Comparison of ENCODE assay signal across 4 fruit fly cellular contexts in the genomic region with DNA sequence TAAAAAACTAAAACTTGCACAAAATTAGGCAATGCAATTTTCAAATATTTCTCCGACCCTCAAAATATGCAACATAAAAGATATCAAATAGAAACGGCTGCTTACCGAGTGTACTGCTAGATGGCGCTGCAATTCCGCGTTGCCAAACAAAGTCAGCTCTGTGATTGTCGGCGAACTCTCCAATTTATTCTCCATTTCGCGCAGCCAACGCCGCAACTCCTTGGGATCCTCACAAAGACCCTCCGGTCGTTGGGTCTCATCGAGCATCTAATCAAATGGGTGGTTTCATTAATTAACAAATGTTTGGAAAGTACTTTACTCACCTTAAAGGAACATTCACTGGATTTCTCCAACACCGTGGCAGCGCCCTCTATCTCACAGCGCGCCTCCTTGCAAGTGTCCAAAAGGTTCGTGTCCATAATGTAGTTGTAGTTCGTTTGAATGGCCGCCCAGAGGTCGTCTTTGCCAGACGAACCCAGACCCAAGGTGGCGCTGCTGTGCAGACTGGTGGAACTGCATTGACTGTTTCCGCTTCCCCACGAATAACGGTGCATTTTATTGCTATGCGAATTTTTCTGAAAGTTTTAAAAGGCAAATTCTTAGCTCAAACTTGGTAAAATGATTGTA.
TF ChIP-seq lines count a peak whose summit lies in the region.

No protein-coding gene starts in this region.

TF ChIP-seq in whole organism, adult, 20 proteins besides CTCF, POLR2A, EP300 and RAD21 (continued from another document):
- TF ChIP-seq Hr96 (GFP tag; optimal IDR thresholded peaks at IDR 0.05; lab: Kevin White, UChicago) = peak; percentile 87

TF ChIP-seq in whole organism, embryonic, 481 proteins besides CTCF, POLR2A, EP300 and RAD21 (continued from another document and continues in another):
- TF ChIP-seq CG10267 (tag; optimal IDR thresholded peaks at IDR 0.05; lab: Kevin White, UChicago) (peak; percentile 49), CG15479 (GFP tag; optimal IDR thresholded peaks at IDR 0.05; lab: Kevin White, UChicago) (no peak), CG11085 (GFP tag; IDR thresholded peaks at IDR 0.05; lab: Robert Waterston, UW) (peak; percentile 71), dmrt99B (tag; optimal IDR thresholded peaks at IDR 0.05; lab: Kevin White, UChicago) (peak; percentile 62), ash1 (GFP tag; optimal IDR thresholded peaks at IDR 0.05; lab: Kevin White, UChicago) (no peak), CG5180 (GFP tag; optimal IDR thresholded peaks at IDR 0.05; lab: Kevin White, UChicago) (no peak), sob (GFP tag; IDR thresholded peaks at IDR 0.05; lab: Robert Waterston, UW) (peak; percentile 74; the same call in 1 of the 2 replicates), CG16779 (GFP tag; IDR thresholded peaks at IDR 0.05; lab: Robert Waterston, UW) (peak; percentile 69), Spps (tag; optimal IDR thresholded peaks at IDR 0.05; lab: Kevin White, UChicago) (no peak), schlank (tag; optimal IDR thresholded peaks at IDR 0.05; lab: Kevin White, UChicago) (no peak), Vsx1 (GFP tag; optimal IDR thresholded peaks at IDR 0.05; lab: Kevin White, UChicago) (no peak), tup (GFP tag; optimal IDR thresholded peaks at IDR 0.05; lab: Kevin White, UChicago) (no peak), B-H1 (GFP tag; IDR thresholded peaks at IDR 0.05; lab: Robert Waterston, UW) (peak; percentile 55; the same call in 2 of the 3 replicates), NK7.1 (GFP tag; optimal IDR thresholded peaks at IDR 0.05; lab: Kevin White, UChicago) (peak; percentile 35), Trl (optimal IDR thresholded peaks at IDR 0.05; lab: Kevin White, UChicago) (no peak), Trl (GFP tag; optimal IDR thresholded peaks at IDR 0.05; lab: Kevin White, UChicago) (peak; percentile 87), CG31224 (GFP tag; IDR thresholded peaks at IDR 0.05; lab: Robert Waterston, UW) (no peak; the same call in 1 of the 2 replicates), CG7786 (GFP tag; optimal IDR thresholded peaks at IDR 0.05; lab: Kevin White, UChicago) (peak; percentile 69), Sin3A (optimal IDR thresholded peaks at IDR 0.05; lab: Kevin White, UChicago) (no peak), Atf3 (GFP tag; optimal IDR thresholded peaks at IDR 0.05; lab: Kevin White, UChicago) (peak; percentile 72), CG10366 (GFP tag; IDR thresholded peaks at IDR 0.05; lab: Robert Waterston, UW) (peak; percentile 69), br (optimal IDR thresholded peaks at IDR 0.05; lab: Kevin White, UChicago) (no peak), Sox100B (GFP tag; optimal IDR thresholded peaks at IDR 0.05; lab: Kevin White, UChicago) (no peak), TFAM (GFP tag; optimal IDR thresholded peaks at IDR 0.05; lab: Kevin White, UChicago) (no peak), CG32772 (GFP tag; IDR thresholded peaks at IDR 0.05; lab: Robert Waterston, UW) (peak; percentile 80), Dip2 (GFP tag; IDR thresholded peaks at IDR 0.05; lab: Robert Waterston, UW) (peak; percentile 98), MBD-R2 (GFP tag; IDR thresholded peaks at IDR 0.05; lab: Robert Waterston, UW) (no peak), jumu (GFP tag; optimal IDR thresholded peaks at IDR 0.05; lab: Kevin White, UChicago) (peak; percentile 85), CG14667 (GFP tag; IDR thresholded peaks at IDR 0.05; lab: Robert Waterston, UW) (peak; percentile 63), CG7372 (GFP tag; IDR thresholded peaks at IDR 0.05; lab: Robert Waterston, UW) (0 out of 2 replicates have a peak, but pooled peaks have one; percentile 51), CG11456 (GFP tag; IDR thresholded peaks at IDR 0.05; lab: Robert Waterston, UW) (peak; percentile 97), CkIIα-i1 (GFP tag; IDR thresholded peaks at IDR 0.05; lab: Robert Waterston, UW) (no peak), lilli (GFP tag; optimal IDR thresholded peaks at IDR 0.05; lab: Kevin White, UChicago) (peak; percentile 83), ab (GFP tag; optimal IDR thresholded peaks at IDR 0.05; lab: Kevin White, UChicago) (no peak), gce (GFP tag; IDR thresholded peaks at IDR 0.05; lab: Robert Waterston, UW) (peak; percentile 75; the same call in 2 of the 3 replicates), ATbp (GFP tag; optimal IDR thresholded peaks at IDR 0.05; lab: Kevin White, UChicago) (peak; percentile 42), al (GFP tag; IDR thresholded peaks at IDR 0.05; lab: Robert Waterston, UW) (peak; percentile 51), Lim3 (GFP tag; IDR thresholded peaks at IDR 0.05; lab: Robert Waterston, UW) (no peak), CG1792 (GFP tag; optimal IDR thresholded peaks at IDR 0.05; lab: Kevin White, UChicago) (peak; percentile 73), CG17612 (GFP tag; IDR thresholded peaks at IDR 0.05; lab: Robert Waterston, UW) (0 out of 2 replicates have a peak, but pooled peaks have one; percentile 38), trem (tag; optimal IDR thresholded peaks at IDR 0.05; lab: Kevin White, UChicago) (peak; percentile 1)

TF ChIP-seq in whole organism, prepupa, 60 proteins besides CTCF, POLR2A, EP300 and RAD21 (continued from another document):
- peak; percentile 45 for TF ChIP-seq Ets21C (GFP tag; optimal IDR thresholded peaks at IDR 0.05; lab: Kevin White, UChicago)
- TF ChIP-seq esn (GFP tag; optimal IDR thresholded peaks at IDR 0.05; lab: Kevin White, UChicago) = peak; percentile 81
- peak; percentile 24 for TF ChIP-seq Blimp-1 (GFP tag; optimal IDR thresholded peaks at IDR 0.05; lab: Kevin White, UChicago)
- peak; percentile 50 for TF ChIP-seq net (GFP tag; optimal IDR thresholded peaks at IDR 0.05; lab: Kevin White, UChicago)
- no peak for TF ChIP-seq Eip93F (GFP tag; optimal IDR thresholded peaks at IDR 0.05; lab: Kevin White, UChicago)
- no peak for TF ChIP-seq CG11294 (GFP tag; IDR thresholded peaks at IDR 0.05; lab: Robert Waterston, UW)
- TF ChIP-seq cyc (GFP tag; optimal IDR thresholded peaks at IDR 0.05; lab: Kevin White, UChicago) = peak; percentile 88
- peak; percentile 48 for TF ChIP-seq CG6808 (GFP tag; optimal IDR thresholded peaks at IDR 0.05; lab: Kevin White, UChicago)
- peak; percentile 83 for TF ChIP-seq Eip78C (GFP tag; lab: Kevin White, UChicago)
- no peak for TF ChIP-seq ss (GFP tag; optimal IDR thresholded peaks at IDR 0.05; lab: Kevin White, UChicago)
- peak; percentile 56; the same call in 2 of the 3 replicates for TF ChIP-seq CG6163 (GFP tag; IDR thresholded peaks at IDR 0.05; lab: Robert Waterston, UW)
- TF ChIP-seq Hr39 (GFP tag; optimal IDR thresholded peaks at IDR 0.05; lab: Kevin White, UChicago) = peak; percentile 88
- TF ChIP-seq salr (GFP tag; optimal IDR thresholded peaks at IDR 0.05; lab: Kevin White, UChicago) = peak; percentile 3 to 65
- TF ChIP-seq acj6 (GFP tag; optimal IDR thresholded peaks at IDR 0.05; lab: Kevin White, UChicago) = peak; percentile 64
- TF ChIP-seq topi (GFP tag; optimal IDR thresholded peaks at IDR 0.05; lab: Kevin White, UChicago) = peak; percentile 65
- no peak for TF ChIP-seq svp (GFP tag; lab: Kevin White, UChicago)
- peak; percentile 11 for TF ChIP-seq CG32006 (GFP tag; optimal IDR thresholded peaks at IDR 0.05; lab: Kevin White, UChicago)
- peak; percentile 37 for TF ChIP-seq CG34406 (GFP tag; optimal IDR thresholded peaks at IDR 0.05; lab: Kevin White, UChicago)
- TF ChIP-seq CG6854 (GFP tag; optimal IDR thresholded peaks at IDR 0.05; lab: Kevin White, UChicago) = peak; percentile 10
- TF ChIP-seq lz (GFP tag; optimal IDR thresholded peaks at IDR 0.05; lab: Kevin White, UChicago) = peak; percentile 83
- TF ChIP-seq CG8319 (GFP tag; optimal IDR thresholded peaks at IDR 0.05; lab: Kevin White, UChicago) = peak; percentile 26
- peak; percentile 46 for TF ChIP-seq achi (GFP tag; optimal IDR thresholded peaks at IDR 0.05; lab: Kevin White, UChicago)
- peak; percentile 43 for TF ChIP-seq Sox15 (GFP tag; optimal IDR thresholded peaks at IDR 0.05; lab: Kevin White, UChicago)
- 0 out of 2 replicates have a peak, but pooled peaks have one; percentile 14 for TF ChIP-seq Gug (GFP tag; IDR thresholded peaks at IDR 0.05; lab: Robert Waterston, UW)
- TF ChIP-seq eg (GFP tag; IDR thresholded peaks at IDR 0.05; lab: Robert Waterston, UW) = peak; percentile 68
- no peak for TF ChIP-seq vri (GFP tag; optimal IDR thresholded peaks at IDR 0.05; lab: Kevin White, UChicago)
- peak; percentile 4 for TF ChIP-seq CG10631 (GFP tag; optimal IDR thresholded peaks at IDR 0.05; lab: Kevin White, UChicago)
- peak; percentile 9 for TF ChIP-seq fd59A (GFP tag; optimal IDR thresholded peaks at IDR 0.05; lab: Kevin White, UChicago)
- TF ChIP-seq CG7368 (GFP tag; optimal IDR thresholded peaks at IDR 0.05; lab: Kevin White, UChicago) = peak; percentile 68
- no peak for TF ChIP-seq CG1621 (tag; optimal IDR thresholded peaks at IDR 0.05; lab: Kevin White, UChicago)
- TF ChIP-seq Met (GFP tag; optimal IDR thresholded peaks at IDR 0.05; lab: Kevin White, UChicago) = peak; percentile 68
- TF ChIP-seq CG15336 (GFP tag; IDR thresholded peaks at IDR 0.05; lab: Robert Waterston, UW) = no peak
- no peak for TF ChIP-seq CG11762 (GFP tag; optimal IDR thresholded peaks at IDR 0.05; lab: Kevin White, UChicago; ENCODE audit: insufficient read depth)
- peak; percentile 44 for TF ChIP-seq Hr4 (GFP tag; optimal IDR thresholded peaks at IDR 0.05; lab: Kevin White, UChicago)
- TF ChIP-seq Smox (GFP tag; optimal IDR thresholded peaks at IDR 0.05; lab: Kevin White, UChicago) = no peak
- no peak for TF ChIP-seq spab (GFP tag; optimal IDR thresholded peaks at IDR 0.05; lab: Kevin White, UChicago)
- TF ChIP-seq CG3032 (tag; optimal IDR thresholded peaks at IDR 0.05; lab: Kevin White, UChicago) = peak; percentile 49
- peak; percentile 7 for TF ChIP-seq fd85E (GFP tag; optimal IDR thresholded peaks at IDR 0.05; lab: Kevin White, UChicago)
- peak; percentile 70 for TF ChIP-seq Sox14 (GFP tag; optimal IDR thresholded peaks at IDR 0.05; lab: Kevin White, UChicago)
- no peak for TF ChIP-seq Lpt (GFP tag; optimal IDR thresholded peaks at IDR 0.05; lab: Kevin White, UChicago)
- peak; percentile 43 for TF ChIP-seq Eip75B (GFP tag; optimal IDR thresholded peaks at IDR 0.05; lab: Kevin White, UChicago)
- TF ChIP-seq OdsH (GFP tag; optimal IDR thresholded peaks at IDR 0.05; lab: Kevin White, UChicago) = peak; percentile 66

TF ChIP-seq in whole organism, wandering third instar larva, 38 proteins besides CTCF, POLR2A, EP300 and RAD21 (continued from another document):
- no peak for TF ChIP-seq CrebA (GFP tag; optimal IDR thresholded peaks at IDR 0.05; lab: Kevin White, UChicago; ENCODE audit: borderline replicate concordance)
- peak; percentile 67 for TF ChIP-seq dmrt93B (GFP tag; optimal IDR thresholded peaks at IDR 0.05; lab: Kevin White, UChicago)
- no peak for TF ChIP-seq Rel (GFP tag; optimal IDR thresholded peaks at IDR 0.05; lab: Kevin White, UChicago)
- TF ChIP-seq Rel (tag; optimal IDR thresholded peaks at IDR 0.05; lab: Kevin White, UChicago) = no peak
- TF ChIP-seq foxo (GFP tag; optimal IDR thresholded peaks at IDR 0.05; lab: Kevin White, UChicago) = peak in 1 of 2 experiments; percentile 85
- TF ChIP-seq brk (GFP tag; optimal IDR thresholded peaks at IDR 0.05; lab: Kevin White, UChicago) = no peak
- TF ChIP-seq Vsx2 (GFP tag; optimal IDR thresholded peaks at IDR 0.05; lab: Kevin White, UChicago; ENCODE audit: partially characterized antibody) = no peak
- peak; percentile 1 for TF ChIP-seq sv (GFP tag; optimal IDR thresholded peaks at IDR 0.05; lab: Kevin White, UChicago)
- no peak for TF ChIP-seq Abd-B (GFP tag; optimal IDR thresholded peaks at IDR 0.05; lab: Kevin White, UChicago)
- TF ChIP-seq lola (GFP tag; optimal IDR thresholded peaks at IDR 0.05; lab: Kevin White, UChicago) = no peak
- TF ChIP-seq Hr83 (GFP tag; optimal IDR thresholded peaks at IDR 0.05; lab: Kevin White, UChicago; ENCODE audit: poor library complexity, severe bottlenecking) = peak; percentile 92
- no peak for TF ChIP-seq Dif (GFP tag; optimal IDR thresholded peaks at IDR 0.05; lab: Kevin White, UChicago; ENCODE audit: partially characterized antibody)
- TF ChIP-seq OdsH (GFP tag; optimal IDR thresholded peaks at IDR 0.05; lab: Kevin White, UChicago) = peak; percentile 70
TF ChIP-seq in whole organism, wandering third instar larva: peak in this region for 19.
